Worm (Caenorhabditis elegans) whole organism, L1 larva: ENCODE data around the gene scl-2.

Source experiments
- F16B12.6 ChIP-seq: fragments of 150-350 bp; optimal IDR thresholded peaks from 2 replicates; lab custom pipeline; 2014; ENCODE audit warnings: missing biosample characterization, missing genetic modification characterization
- ama-1 ChIP-seq: fragments of 150-350 bp; optimal IDR thresholded peaks from 2 replicates; lab custom pipeline; 2014
- ceh-82 ChIP-seq, 3 experiments: fragments of 150-350 bp in 1 of 3; sonication (generic microtip) in 2 of 3; optimal IDR thresholded peaks; 2 replicates each; lab custom pipeline; 2014 to 2017; ENCODE audit warnings: missing biosample characterization in 3 of 3, missing genetic modification characterization in 3 of 3
- ceh-88 ChIP-seq: fragments of 200-800 bp; sonication (Bioruptor generic); IDR thresholded peaks from 2 replicates; pipeline ENCODE4 v1.3.6; 2022; ENCODE audit warnings: missing genetic modification characterization, missing compliant biosample characterization
- ces-1 ChIP-seq: fragments of 150-350 bp; optimal IDR thresholded peaks from 2 replicates; lab custom pipeline; 2014; ENCODE audit warnings: missing biosample characterization, missing genetic modification reagents, missing genetic modification characterization
- dpl-1 ChIP-seq, 3 experiments: fragments of 150-350 bp in 2 of 3; sonication (generic microtip) in 1 of 3; optimal IDR thresholded peaks; 2 replicates each; lab custom pipeline; 2014 to 2017; ENCODE audit warnings: missing biosample characterization in 3 of 3, missing genetic modification characterization in 3 of 3, missing genetic modification reagents in 3 of 3
- dsc-1 ChIP-seq: sonication (generic microtip); optimal IDR thresholded peaks from 2 replicates; lab custom pipeline; 2016; ENCODE audit warnings: mild to moderate bottlenecking, missing genetic modification characterization, missing compliant biosample characterization
- efl-1 ChIP-seq, 4 experiments: fragments of 150-350 bp; optimal IDR thresholded peaks in 3 of 4; peaks in 1 of 4; 1 replicate in 1 of 4; 2 replicates in 3 of 4; lab custom pipeline; 2014; ENCODE audit warnings: missing biosample characterization in 2 of 4, missing genetic modification characterization in 2 of 4, missing genetic modification reagents in 2 of 4
- efl-3 ChIP-seq: fragments of 200-800 bp; sonication (Bioruptor generic); optimal IDR thresholded peaks from 2 replicates; lab custom pipeline; 2018; ENCODE audit warnings: mild to moderate bottlenecking, missing genetic modification characterization, missing compliant biosample characterization
- egl-27 ChIP-seq, 2 experiments: fragments of 150-350 bp in 1 of 2; sonication (generic microtip); optimal IDR thresholded peaks; 3 replicates each; lab custom pipeline; 2017 to 2018; ENCODE audit warnings: missing biosample characterization in 2 of 2, missing genetic modification characterization in 2 of 2, missing genetic modification reagents in 2 of 2
- elt-3 ChIP-seq, 6 experiments: fragments of 150-350 bp in 1 of 6; sonication (generic microtip); optimal IDR thresholded peaks; 2 replicates each; lab custom pipeline; 2017 to 2018; ENCODE audit warnings: missing biosample characterization in 6 of 6, missing genetic modification characterization in 6 of 6, inconsistent platforms in 1 of 6
- ets-5 ChIP-seq: fragments of 200-800 bp; sonication (Bioruptor generic); IDR thresholded peaks from 2 replicates; pipeline ENCODE4 v1.3.6; 2022; ENCODE audit warnings: missing genetic modification characterization, missing compliant biosample characterization
- fkh-4 ChIP-seq: sonication (generic microtip); optimal IDR thresholded peaks from 2 replicates; lab custom pipeline; 2016; ENCODE audit warnings: missing compliant biosample characterization, missing genetic modification characterization, borderline replicate concordance
- fkh-8 ChIP-seq: sonication (generic microtip); optimal IDR thresholded peaks from 2 replicates; lab custom pipeline; 2016; ENCODE audit warnings: mild to moderate bottlenecking, missing genetic modification characterization, missing compliant biosample characterization
- grh-1 ChIP-seq: fragments of 200-800 bp; sonication (Bioruptor generic); IDR thresholded peaks from 2 replicates; pipeline ENCODE4 v1.3.6; 2022; ENCODE audit warnings: missing genetic modification reagents, missing genetic modification characterization, missing compliant biosample characterization
- hlh-17 ChIP-seq: fragments of 200-800 bp; sonication (Bioruptor generic); optimal IDR thresholded peaks from 2 replicates; lab custom pipeline; 2018; ENCODE audit warnings: missing genetic modification characterization, mild to moderate bottlenecking, missing compliant biosample characterization, moderate library complexity, borderline replicate concordance
- hlh-4 ChIP-seq: sonication (generic microtip); optimal IDR thresholded peaks from 2 replicates; lab custom pipeline; 2016; ENCODE audit warnings: mild to moderate bottlenecking, missing genetic modification characterization, missing compliant biosample characterization
- lin-13 ChIP-seq: fragments of 150-350 bp; optimal IDR thresholded peaks from 2 replicates; lab custom pipeline; 2014; ENCODE audit warnings: missing biosample characterization, missing genetic modification reagents, missing genetic modification characterization
- lin-35 ChIP-seq, 2 experiments: fragments of 150-350 bp; optimal IDR thresholded peaks; 2 replicates each; lab custom pipeline; 2014; ENCODE audit warnings: missing biosample characterization in 2 of 2, missing genetic modification characterization in 2 of 2, missing genetic modification reagents in 2 of 2
- lin-39 ChIP-seq: fragments of 150-350 bp; optimal IDR thresholded peaks from 2 replicates; lab custom pipeline; 2014; ENCODE audit warnings: missing biosample characterization, missing genetic modification reagents, missing genetic modification characterization
- lir-3 ChIP-seq: sonication (generic microtip); optimal IDR thresholded peaks from 2 replicates; lab custom pipeline; 2016; ENCODE audit warnings: mild to moderate bottlenecking, missing genetic modification characterization, moderate library complexity, missing compliant biosample characterization; ENCODE audit not compliant: poor library complexity
- mep-1 ChIP-seq: fragments of 150-350 bp; optimal IDR thresholded peaks from 2 replicates; lab custom pipeline; 2014; ENCODE audit warnings: missing biosample characterization, missing genetic modification characterization
- nhr-28 ChIP-seq: fragments of 150-350 bp; optimal IDR thresholded peaks from 2 replicates; lab custom pipeline; 2014; ENCODE audit warnings: missing biosample characterization, missing genetic modification characterization
- nhr-71 ChIP-seq: sonication (generic microtip); optimal IDR thresholded peaks from 2 replicates; lab custom pipeline; 2016; ENCODE audit warnings: mild to moderate bottlenecking, missing genetic modification characterization, moderate library complexity, missing compliant biosample characterization
- pag-3 ChIP-seq: sonication (generic microtip); optimal IDR thresholded peaks from 2 replicates; lab custom pipeline; 2017; ENCODE audit warnings: missing genetic modification characterization, mild to moderate bottlenecking, missing compliant biosample characterization, antibody characterized with exemption, borderline replicate concordance; ENCODE audit not compliant: insufficient read depth
- rnt-1 ChIP-seq: sonication (generic microtip); optimal IDR thresholded peaks from 2 replicates; lab custom pipeline; 2016; ENCODE audit warnings: mild to moderate bottlenecking, missing genetic modification characterization, moderate library complexity, missing compliant biosample characterization
- sptf-1 ChIP-seq: fragments of 150-350 bp; optimal IDR thresholded peaks from 2 replicates; lab custom pipeline; 2014; ENCODE audit warnings: missing biosample characterization, missing genetic modification characterization
- sup-37 ChIP-seq: fragments of 200-800 bp; sonication (Bioruptor generic); optimal IDR thresholded peaks from 2 replicates; lab custom pipeline; 2018; ENCODE audit warnings: mild to moderate bottlenecking, missing genetic modification characterization, missing compliant biosample characterization
- swsn-7 ChIP-seq: sonication (generic microtip); optimal IDR thresholded peaks from 2 replicates; lab custom pipeline; 2016; ENCODE audit warnings: missing genetic modification characterization, missing compliant biosample characterization
- tbx-2 ChIP-seq: sonication (generic microtip); optimal IDR thresholded peaks from 2 replicates; lab custom pipeline; 2016; ENCODE audit warnings: missing genetic modification characterization, missing compliant biosample characterization
- tlp-1 ChIP-seq: fragments of 150-350 bp; optimal IDR thresholded peaks from 2 replicates; lab custom pipeline; 2014; ENCODE audit warnings: missing biosample characterization, missing genetic modification characterization
- unc-130 ChIP-seq: fragments of 150-350 bp; optimal IDR thresholded peaks from 2 replicates; lab custom pipeline; 2017; ENCODE audit warnings: missing biosample characterization, missing genetic modification characterization, inconsistent platforms
- unc-86 ChIP-seq: sonication (generic microtip); optimal IDR thresholded peaks from 2 replicates; lab custom pipeline; 2016; ENCODE audit warnings: missing genetic modification characterization, missing compliant biosample characterization
- vab-15 ChIP-seq: sonication (generic microtip); optimal IDR thresholded peaks from 2 replicates; lab custom pipeline; 2017; ENCODE audit warnings: missing genotype, mild to moderate bottlenecking, missing genetic modification characterization, missing compliant biosample characterization

The scl-2 gene

DNA sequence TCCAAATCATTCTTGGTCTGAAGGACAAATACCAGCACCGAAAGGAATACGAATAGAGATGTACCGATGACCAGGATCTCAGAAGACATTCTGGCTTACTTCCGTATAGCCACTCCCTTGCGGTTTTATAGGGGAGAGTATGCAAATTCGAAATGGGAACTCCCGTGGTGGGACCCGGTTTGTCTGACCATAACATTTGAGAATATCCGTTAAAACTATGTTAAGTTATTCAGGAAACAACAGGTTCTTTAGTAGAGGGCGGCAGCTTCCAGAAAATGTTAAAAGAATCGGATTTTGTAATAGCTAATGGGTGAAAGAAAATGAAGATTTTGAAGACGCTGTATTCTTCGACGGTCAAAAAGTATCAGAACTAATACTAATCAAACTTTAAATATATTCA, 9.7 kb downstream of the scl-2 start, which contains the start of gene col-131:
Gene col-131 (minus strand): TSS at position 101 of the 400 bp plus-strand sequence.
- no peak for TF ChIP-seq unc-86 (tag; lab: Kevin White, UChicago)
- no peak for TF ChIP-seq lin-35 (GFP tag; optimal IDR thresholded peaks at IDR 0.05; lab: Kevin White, UChicago)
- TF ChIP-seq pag-3 (tag; lab: Kevin White, UChicago) = no peak
- no peak for TF ChIP-seq dsc-1 (tag; lab: Kevin White, UChicago)
- TF ChIP-seq elt-3 (tag; optimal IDR thresholded peaks at IDR 0.05; lab: Kevin White, UChicago) = no peak
- TF ChIP-seq efl-3 (GFP tag; lab: Kevin White, UChicago) = no peak
- TF ChIP-seq hlh-17 = no peak
- TF ChIP-seq tbx-2 = no peak
- TF ChIP-seq ama-1 (lab: Kevin White, UChicago) = no peak

DNA sequence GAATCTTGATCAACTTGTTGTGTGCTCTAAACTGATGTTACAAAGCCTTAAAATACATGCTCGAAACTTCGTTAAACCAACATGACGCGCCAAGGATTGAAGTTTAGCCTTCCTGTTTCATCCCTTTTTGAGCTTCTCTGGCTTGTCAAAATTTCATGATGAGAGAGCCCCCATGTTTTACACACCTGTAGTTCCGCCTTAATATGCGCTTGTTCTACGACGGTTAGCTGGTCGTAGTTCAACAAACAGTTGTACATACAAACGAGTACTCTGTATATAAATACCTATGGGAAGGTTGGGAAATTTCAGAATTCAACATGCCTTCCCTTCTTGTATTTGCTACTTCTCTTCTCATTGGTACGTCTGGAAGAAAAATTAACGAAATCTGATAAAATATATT, 10.9 kb downstream of the scl-2 start, which contains the start of gene scl-6:
Gene scl-6 (plus strand): TSS at position 301 of the 400 bp plus-strand sequence.
- TF ChIP-seq tlp-1 (tag; lab: Kevin White, UChicago) (no peak), ceh-88 (GFP tag; lab: Robert Waterston, UW) (no peak), unc-86 (tag; lab: Kevin White, UChicago) (no peak), ets-5 (GFP tag; lab: Robert Waterston, UW) (no peak), lir-3 (no peak), F16B12.6 (tag; lab: Kevin White, UChicago) (no peak), sup-37 (GFP tag; lab: Kevin White, UChicago) (no peak), vab-15 (tag; lab: Kevin White, UChicago) (no peak), sptf-1 (tag; lab: Kevin White, UChicago) (no peak), lin-39 (tag; lab: Kevin White, UChicago) (no peak), grh-1 (GFP tag; lab: Robert Waterston, UW) (no peak), nhr-28 (tag; lab: Kevin White, UChicago) (no peak), pag-3 (tag; lab: Kevin White, UChicago) (no peak), lin-13 (GFP tag; lab: Kevin White, UChicago) (no peak), dpl-1 (GFP tag; optimal IDR thresholded peaks at IDR 0.05; lab: Kevin White, UChicago) (no peak), fkh-4 (no peak)

DNA sequence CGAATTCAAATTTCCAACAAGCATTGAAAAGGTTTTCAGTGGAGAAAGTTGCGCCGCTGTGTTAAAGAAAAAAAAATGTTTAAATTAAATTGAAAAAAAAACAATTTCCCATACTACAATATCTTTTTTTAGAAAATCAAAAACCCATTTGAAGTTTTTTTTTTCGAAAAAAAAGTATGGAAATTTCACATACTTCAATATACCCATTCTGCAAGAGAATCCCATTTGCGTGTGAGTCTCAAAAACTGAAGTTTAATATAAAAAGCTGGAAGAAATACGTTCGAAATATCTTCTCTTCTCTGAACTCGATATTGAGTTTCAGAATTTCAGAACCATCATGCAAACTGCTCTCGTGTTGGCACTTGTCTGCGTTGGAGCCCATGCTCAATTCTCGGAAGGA, 12.6 kb downstream of the scl-2 start, which contains the start of gene scl-7:
Gene scl-7 (plus strand): TSS at position 301 of the 400 bp plus-strand sequence.
- TF ChIP-seq unc-130 (tag; lab: Kevin White, UChicago) = no peak
- TF ChIP-seq ces-1 (GFP tag; lab: Kevin White, UChicago) = no peak
- no peak for TF ChIP-seq sup-37 (GFP tag; lab: Kevin White, UChicago)
- TF ChIP-seq lin-13 (GFP tag; lab: Kevin White, UChicago) = no peak
- TF ChIP-seq ceh-88 (GFP tag; lab: Robert Waterston, UW) = no peak
- TF ChIP-seq rnt-1 (tag; lab: Kevin White, UChicago) = no peak
- TF ChIP-seq elt-3 (tag; optimal IDR thresholded peaks at IDR 0.05; lab: Kevin White, UChicago) = no peak
- no peak for TF ChIP-seq nhr-71 (tag; lab: Kevin White, UChicago)
- no peak for TF ChIP-seq efl-1 (optimal IDR thresholded peaks at IDR 0.05; lab: Kevin White, UChicago)
- TF ChIP-seq efl-1 (GFP tag; optimal IDR thresholded peaks at IDR 0.05 in 1 of 2; lab: Kevin White, UChicago) = no peak
- TF ChIP-seq fkh-8 (tag; lab: Kevin White, UChicago) = no peak
- TF ChIP-seq mep-1 = no peak
- no peak for TF ChIP-seq hlh-4 (tag; lab: Kevin White, UChicago)
- no peak for TF ChIP-seq swsn-7
- TF ChIP-seq egl-27 (tag; optimal IDR thresholded peaks at IDR 0.05; lab: Kevin White, UChicago) = no peak
- TF ChIP-seq ceh-82 (tag; optimal IDR thresholded peaks at IDR 0.05; lab: Kevin White, UChicago) = no peak

DNA sequence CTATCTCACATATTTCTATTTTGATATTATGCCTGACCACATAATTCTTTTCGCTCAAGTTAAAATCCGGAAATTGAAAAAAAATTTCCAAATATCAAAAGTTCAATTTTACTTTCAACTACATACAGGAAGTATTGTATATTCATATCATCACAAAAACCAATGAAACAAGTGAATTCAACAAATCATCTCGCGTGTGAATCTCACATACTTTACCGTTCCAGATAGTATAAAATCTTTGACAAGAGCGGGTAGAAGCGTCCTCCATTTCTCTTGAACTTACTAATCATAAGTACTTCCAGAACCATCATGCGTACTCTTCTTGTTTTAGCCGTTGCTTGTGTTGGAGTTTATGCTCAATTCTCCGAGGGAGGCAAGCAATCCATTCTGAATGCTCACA, 13.9 kb downstream of the scl-2 start, which contains the start of gene scl-8:
Gene scl-8 (plus strand): TSS at position 301 of the 400 bp plus-strand sequence.
- TF ChIP-seq hlh-17 = no peak
